Worm (Caenorhabditis elegans): ENCODE data around the gene Y17D7B.3.
"Not testable (repeated sequence)": the region's sequence is repeated elsewhere in the genome, so short reads cannot be mapped to it uniquely, and the experiment has no call there.

Y17D7B.3 gene

ce11 chrV:18771804-18772386 is 14.7 kb downstream of the Y17D7B.3 start:
- TF ChIP-seq egl-27 (tag; optimal IDR thresholded peaks at IDR 0.05): no peak
- no peak for TF ChIP-seq lin-13 (GFP tag; optimal IDR thresholded peaks at IDR 0.05)
- no peak for TF ChIP-seq ceh-16 (tag; optimal IDR thresholded peaks at IDR 0.05)
- no peak for TF ChIP-seq zag-1 (tag; optimal IDR thresholded peaks at IDR 0.05)

- TF ChIP-seq lin-39 (tag; optimal IDR thresholded peaks at IDR 0.05) (no peak), nhr-6 (tag; optimal IDR thresholded peaks at IDR 0.05) (no peak), mbf-1 (tag; optimal IDR thresholded peaks at IDR 0.05) (no peak), elt-1 (tag; optimal IDR thresholded peaks at IDR 0.05) (no peak), skn-1 (tag; optimal IDR thresholded peaks at IDR 0.05) (no peak), dmd-4 (tag; optimal IDR thresholded peaks at IDR 0.05) (no peak), nhr-11 (tag; optimal IDR thresholded peaks at IDR 0.05) (no peak), alr-1 (tag; optimal IDR thresholded peaks at IDR 0.05) (no peak), nhr-10 (tag; optimal IDR thresholded peaks at IDR 0.05) (no peak), sma-3 (GFP tag; optimal IDR thresholded peaks at IDR 0.05) (no peak)
Observed at ce11 chrV:18771390-18771789, 15.2 kb downstream of the Y17D7B.3 start, which contains the start of gene clec-256. clec-256 (plus strand) TSS chrV:18771690.

ce11 chrV:18770623-18771022 is 16.0 kb downstream of the Y17D7B.3 start, which contains the start of gene clec-255:
clec-255 (minus strand) TSS chrV:18770723.
- TF ChIP-seq aly-2 (tag; optimal IDR thresholded peaks at IDR 0.05): no peak
- TF ChIP-seq unc-55 (GFP tag; optimal IDR thresholded peaks at IDR 0.05): no peak
- no peak for TF ChIP-seq snpc-4 (tag; optimal IDR thresholded peaks at IDR 0.05)
- no peak for TF ChIP-seq lin-13 (GFP tag; optimal IDR thresholded peaks at IDR 0.05)
- no peak for TF ChIP-seq crh-2 (tag; optimal IDR thresholded peaks at IDR 0.05)
- no peak for TF ChIP-seq sem-4 (tag; optimal IDR thresholded peaks at IDR 0.05)
- no peak for TF ChIP-seq ztf-11 (tag; optimal IDR thresholded peaks at IDR 0.05)
- TF ChIP-seq nhr-6 (tag; optimal IDR thresholded peaks at IDR 0.05): no peak
- no peak for TF ChIP-seq unc-39 (tag; optimal IDR thresholded peaks at IDR 0.05)
- no peak for TF ChIP-seq nhr-10 (tag; optimal IDR thresholded peaks at IDR 0.05)
- no peak for TF ChIP-seq elt-3 (tag; optimal IDR thresholded peaks at IDR 0.05)
- TF ChIP-seq ZK546.5 (tag; optimal IDR thresholded peaks at IDR 0.05): no peak

ce11 chrV:18769902-18770301 is 16.7 kb downstream of the Y17D7B.3 start:
- TF ChIP-seq nhr-11 (tag; optimal IDR thresholded peaks at IDR 0.05) (no peak), ceh-82 (tag; optimal IDR thresholded peaks at IDR 0.05) (no peak), egl-27 (tag; optimal IDR thresholded peaks at IDR 0.05) (no peak), skn-1 (tag; optimal IDR thresholded peaks at IDR 0.05) (no peak), ZK546.5 (tag; optimal IDR thresholded peaks at IDR 0.05) (no peak), dmd-4 (tag; optimal IDR thresholded peaks at IDR 0.05) (no peak), R02D3.7 (tag; optimal IDR thresholded peaks at IDR 0.05) (no peak), nhr-12 (tag; optimal IDR thresholded peaks at IDR 0.05) (no peak), nhr-10 (tag; optimal IDR thresholded peaks at IDR 0.05) (no peak), unc-62 (GFP tag; optimal IDR thresholded peaks at IDR 0.05) (no peak), nhr-237 (tag; optimal IDR thresholded peaks at IDR 0.05) (no peak), ama-1 (optimal IDR thresholded peaks at IDR 0.05) (no peak), lin-39 (tag; optimal IDR thresholded peaks at IDR 0.05) (no peak), sem-4 (tag; optimal IDR thresholded peaks at IDR 0.05) (no peak), ztf-11 (tag; optimal IDR thresholded peaks at IDR 0.05) (no peak)

ce11 chrV:18762044-18762443 is 24.6 kb downstream of the Y17D7B.3 start, which contains the start of gene F11D11.22:
F11D11.22 (plus strand) TSS chrV:18762344.
- TF ChIP-seq nhr-23, nhr-77, F13H6.1 (tag; optimal IDR thresholded peaks at IDR 0.05): not testable (repeated sequence)

- TF ChIP-seq lin-11 (tag; optimal IDR thresholded peaks at IDR 0.05): no peak
- no peak for TF ChIP-seq blmp-1 (tag; optimal IDR thresholded peaks at IDR 0.05; ENCODE audit: insufficient read depth)
- TF ChIP-seq peb-1 (tag; optimal IDR thresholded peaks at IDR 0.05): no peak
- no peak for TF ChIP-seq nhr-77 (tag; optimal IDR thresholded peaks at IDR 0.05)
- TF ChIP-seq lin-13 (GFP tag; optimal IDR thresholded peaks at IDR 0.05): no peak
- TF ChIP-seq skn-1 (tag; optimal IDR thresholded peaks at IDR 0.05): no peak
- no peak for TF ChIP-seq mdl-1 (tag; optimal IDR thresholded peaks at IDR 0.05)
- TF ChIP-seq gmeb-1 (tag; optimal IDR thresholded peaks at IDR 0.05): no peak
- no peak for TF ChIP-seq nhr-237 (tag; optimal IDR thresholded peaks at IDR 0.05)
- TF ChIP-seq mab-5 (tag; optimal IDR thresholded peaks at IDR 0.05): no peak
- TF ChIP-seq dmd-4 (tag; optimal IDR thresholded peaks at IDR 0.05): no peak
- no peak for TF ChIP-seq ceh-16 (tag; optimal IDR thresholded peaks at IDR 0.05)
- no peak for TF ChIP-seq crh-2 (tag; optimal IDR thresholded peaks at IDR 0.05)
- TF ChIP-seq ZK546.5 (tag; optimal IDR thresholded peaks at IDR 0.05): no peak
- TF ChIP-seq unc-39 (tag; optimal IDR thresholded peaks at IDR 0.05): no peak
- TF ChIP-seq sma-3 (GFP tag; optimal IDR thresholded peaks at IDR 0.05): no peak
- TF ChIP-seq aly-2 (tag; optimal IDR thresholded peaks at IDR 0.05): no peak
- TF ChIP-seq ztf-1 (GFP tag; conservative IDR thresholded peaks at IDR 0.05): no peak
- no peak for TF ChIP-seq F13H6.1 (tag; optimal IDR thresholded peaks at IDR 0.05)
Observed at ce11 chrV:18761078-18761477, 25.5 kb downstream of the Y17D7B.3 start, which contains the start of gene F11D11.4. F11D11.4 (plus strand) TSS chrV:18761378.

Measured in whole organism, L2 larva.